Fruit fly (Drosophila melanogaster) whole organism, prepupa: Measurements from ENCODE around the gene EndoA.

ENCODE experiments used
- Blimp-1 ChIP-seq: fragments of 200-800 bp; sonication (Bioruptor generic); optimal IDR thresholded peaks from 3 replicates; lab custom pipeline; 2017; ENCODE audit warnings: missing biosample characterization, missing genetic modification characterization, mild to moderate bottlenecking, moderate library complexity, missing genetic modification reagents
- CG15336 ChIP-seq: fragments of 200-800 bp; sonication (Bioruptor generic); IDR thresholded peaks from 2 replicates; pipeline ENCODE4 v1.3.6; 2022; ENCODE audit warnings: missing biosample characterization, missing genetic modification characterization
- CG4318 ChIP-seq: fragments of 200-800 bp; sonication (Bioruptor generic); optimal IDR thresholded peaks from 3 replicates; lab custom pipeline; 2017; ENCODE audit warnings: missing biosample characterization, mild to moderate bottlenecking, missing genetic modification characterization
- Ets96B ChIP-seq: fragments of 200-800 bp; optimal IDR thresholded peaks from 2 replicates; lab custom pipeline; 2019; ENCODE audit warnings: missing biosample characterization, mild to moderate bottlenecking, missing genetic modification characterization, moderate library complexity
- Gug ChIP-seq: fragments of 200-800 bp; sonication (Bioruptor generic); IDR thresholded peaks from 2 replicates; pipeline ENCODE4 v1.3.6; 2022; ENCODE audit warnings: missing biosample characterization, missing genetic modification characterization
- Lpt ChIP-seq: fragments of 200-800 bp; sonication (Bioruptor generic); optimal IDR thresholded peaks from 3 replicates; lab custom pipeline; 2016; ENCODE audit warnings: missing biosample characterization, missing genetic modification characterization
- Met ChIP-seq: fragments of 200-800 bp; sonication (Bioruptor generic); optimal IDR thresholded peaks from 3 replicates; lab custom pipeline; 2016; ENCODE audit warnings: missing biosample characterization, missing genetic modification characterization
- OdsH ChIP-seq: fragments of 200-800 bp; sonication (Bioruptor generic); optimal IDR thresholded peaks from 3 replicates; lab custom pipeline; 2016; ENCODE audit warnings: missing biosample characterization, missing genetic modification characterization
- Sox15 ChIP-seq: fragments of 200-800 bp; sonication (Bioruptor generic); optimal IDR thresholded peaks from 3 replicates; lab custom pipeline; 2016; ENCODE audit warnings: missing biosample characterization, missing genetic modification characterization
- eg ChIP-seq: fragments of 200-800 bp; sonication (Bioruptor generic); IDR thresholded peaks from 3 replicates; pipeline ENCODE4 v1.3.6; 2022; ENCODE audit warnings: missing biosample characterization, missing genetic modification characterization

dm6 chr3R:18917976-18918871, 11.8 kb downstream of the EndoA start:
- TF ChIP-seq Lpt (GFP tag; lab: Kevin White, UChicago) (no peak), Ets96B (no peak), OdsH (GFP tag; lab: Kevin White, UChicago) (no peak), Gug (GFP tag; lab: Robert Waterston, UW) (no peak), Sox15 (GFP tag; lab: Kevin White, UChicago) (no peak), eg (GFP tag; lab: Robert Waterston, UW) (peak; percentile 33; the same call in 1 of the 3 replicates), Blimp-1 (GFP tag; lab: Kevin White, UChicago) (no peak), CG4318 (GFP tag; lab: Kevin White, UChicago) (no peak), CG15336 (GFP tag; lab: Robert Waterston, UW) (no peak), Met (GFP tag; lab: Kevin White, UChicago) (peak; percentile 51)
